Worm (Caenorhabditis elegans): ENCODE results near the gene F32G8.2.

Gene F32G8.2

ce11 chrV:10588694-10589093, 38.9 kb downstream of the F32G8.2 start, which contains the start of gene srg-32:
TSS of gene srg-32 (minus strand) at chrV:10588794.
- TF ChIP-seq fkh-10 (GFP tag; optimal IDR thresholded peaks at IDR 0.05) (no peak), ceh-20 (GFP tag; IDR thresholded peaks at IDR 0.05) (no peak), snpc-1.2 (GFP tag; IDR thresholded peaks at IDR 0.05) (no peak), F26F4.8 (GFP tag; conservative IDR thresholded peaks at IDR 0.05) (no peak), D1046.2 (GFP tag; IDR thresholded peaks at IDR 0.05) (no peak), vab-7 (GFP tag; IDR thresholded peaks at IDR 0.05) (no peak), hif-1 (tag; optimal IDR thresholded peaks at IDR 0.05) (no peak), pha-4 (GFP tag; IDR thresholded peaks at IDR 0.05) (no peak), pha-4 (tag; optimal IDR thresholded peaks at IDR 0.05) (no peak), Y48G9A.11 (GFP tag; IDR thresholded peaks at IDR 0.05) (no peak), lin-1 (GFP tag; IDR thresholded peaks at IDR 0.05) (no peak), nhr-41 (GFP tag; IDR thresholded peaks at IDR 0.05) (no peak), lim-7 (GFP tag; IDR thresholded peaks at IDR 0.05) (no peak), nhr-48 (tag; optimal IDR thresholded peaks at IDR 0.05) (no peak), ztf-7 (tag; optimal IDR thresholded peaks at IDR 0.05) (no peak), ztf-11 (tag; optimal IDR thresholded peaks at IDR 0.05) (no peak)

- TF ChIP-seq gei-8 (GFP tag; optimal IDR thresholded peaks at IDR 0.05) (no peak), dmd-8 (GFP tag; IDR thresholded peaks at IDR 0.05) (no peak), Y48G9A.11 (GFP tag; IDR thresholded peaks at IDR 0.05) (no peak), nhr-48 (tag; optimal IDR thresholded peaks at IDR 0.05) (no peak), madf-9 (GFP tag; conservative IDR thresholded peaks at IDR 0.05) (no peak), R02D3.7 (tag; optimal IDR thresholded peaks at IDR 0.05) (no peak), nhr-41 (GFP tag; IDR thresholded peaks at IDR 0.05) (no peak), sdz-12 (GFP tag; optimal IDR thresholded peaks at IDR 0.05) (no peak), hif-1 (tag; optimal IDR thresholded peaks at IDR 0.05) (peak in 1 of 2 experiments; percentile 74), nhr-28 (tag; optimal IDR thresholded peaks at IDR 0.05) (peak; percentile 49), ceh-82 (tag; optimal IDR thresholded peaks at IDR 0.05) (no peak), ces-1 (GFP tag; optimal IDR thresholded peaks at IDR 0.05) (no peak), F49E8.2 (tag; optimal IDR thresholded peaks at IDR 0.05; ENCODE audit: borderline replicate concordance) (no peak), jun-1 (tag; optimal IDR thresholded peaks at IDR 0.05) (no peak), fkh-10 (GFP tag; optimal IDR thresholded peaks at IDR 0.05) (no peak), hmg-1.1 (GFP tag; IDR thresholded peaks at IDR 0.05) (no peak), ceh-20 (GFP tag; IDR thresholded peaks at IDR 0.05) (no peak), nhr-25 (tag; optimal IDR thresholded peaks at IDR 0.05; ENCODE audit: borderline replicate concordance, insufficient read depth) (no peak), hlh-11 (tag; optimal IDR thresholded peaks at IDR 0.05) (peak; percentile 52), pqm-1 (tag; optimal IDR thresholded peaks at IDR 0.05) (no peak), daf-8 (GFP tag; IDR thresholded peaks at IDR 0.05) (no peak), dpl-1 (GFP tag; optimal IDR thresholded peaks at IDR 0.05) (no peak), zip-11 (GFP tag; IDR thresholded peaks at IDR 0.05) (no peak), cey-2 (tag; optimal IDR thresholded peaks at IDR 0.05; ENCODE audit: borderline replicate concordance, insufficient read depth) (no peak), zip-2 (tag; optimal IDR thresholded peaks at IDR 0.05) (no peak), mxl-2 (GFP tag; conservative IDR thresholded peaks at IDR 0.05) (no peak), hlh-30 (tag; optimal IDR thresholded peaks at IDR 0.05; ENCODE audit: insufficient read depth) (peak; percentile 14), dve-1 (tag; optimal IDR thresholded peaks at IDR 0.05; ENCODE audit: insufficient read depth) (peak; percentile 78), Y105C5A.15 (GFP tag; IDR thresholded peaks at IDR 0.05) (no peak), aha-1 (tag) (peak; percentile 37), Y75B8A.6 (GFP tag; IDR thresholded peaks at IDR 0.05) (no peak), nhr-76 (tag; optimal IDR thresholded peaks at IDR 0.05) (no peak), duxl-1 (tag; optimal IDR thresholded peaks at IDR 0.05; ENCODE audit: poor library complexity) (no peak), daf-12 (tag; optimal IDR thresholded peaks at IDR 0.05) (no peak), mes-2 (tag; optimal IDR thresholded peaks at IDR 0.05; ENCODE audit: poor library complexity, severe bottlenecking) (no peak), egl-43 (GFP tag; IDR thresholded peaks at IDR 0.05) (no peak), lir-3 (tag; optimal IDR thresholded peaks at IDR 0.05) (no peak)
Measured at ce11 chrV:10589774-10590528, 40.1 kb downstream of the F32G8.2 start, which contains the start of gene ttr-23. TSS of gene ttr-23 (minus strand) at chrV:10589860.
